Fruit fly (Drosophila melanogaster) S2 (cell line): ENCODE measurements around the gene slam.

Source experiments
- CG8478 ChIP-seq: fragments of >200 bp; optimal IDR thresholded peaks from 2 replicates; lab custom pipeline; 2018
- CTCF ChIP-seq, 2 experiments: fragments of >200 bp; optimal IDR thresholded peaks; 2 replicates each; lab custom pipeline; 2018

Gene slam

dm6 chr2L:6391469-6391868 is 19.3 kb downstream of the slam start:
- TF ChIP-seq CTCF (optimal IDR thresholded peaks at IDR 0.05; lab: Kevin White, UChicago) (peak; percentile 52 to 56), CG8478 (no peak)

dm6 chr2L:6397149-6397548 is 25.0 kb downstream of the slam start, which contains the start of gene CG42369:
CG42369 (minus strand) TSS chr2L:6397249.
- no peak for TF ChIP-seq CG8478
- no peak for TF ChIP-seq CTCF (optimal IDR thresholded peaks at IDR 0.05; lab: Kevin White, UChicago)

dm6 chr2L:6411089-6411757 is 39.0 kb downstream of the slam start, which contains the start of gene DIP-epsilon:
DIP-epsilon (minus strand) TSS chr2L:6411326.
- TF ChIP-seq CTCF (optimal IDR thresholded peaks at IDR 0.05; lab: Kevin White, UChicago), result no peak
- TF ChIP-seq CG8478, result no peak

- TF ChIP-seq CG8478, result no peak
- no peak for TF ChIP-seq CTCF (optimal IDR thresholded peaks at IDR 0.05; lab: Kevin White, UChicago)
Measured at dm6 chr2L:6411953-6412352, 39.8 kb downstream of the slam start, which contains the start of gene CG13982. CG13982 (plus strand) TSS chr2L:6412315.

dm6 chr2L:6421495-6421894 is 49.3 kb downstream of the slam start:
- TF ChIP-seq CTCF (optimal IDR thresholded peaks at IDR 0.05; lab: Kevin White, UChicago) (no peak), CG8478 (no peak)

- TF ChIP-seq CTCF (optimal IDR thresholded peaks at IDR 0.05; lab: Kevin White, UChicago) (no peak), CG8478 (no peak)
Measured at dm6 chr2L:6422488-6422887, 50.3 kb downstream of the slam start.

- TF ChIP-seq CG8478, result no peak
- no peak for TF ChIP-seq CTCF (optimal IDR thresholded peaks at IDR 0.05; lab: Kevin White, UChicago)
Measured at dm6 chr2L:6423148-6423547, 51.0 kb downstream of the slam start, which contains the start of gene Tig. Tig (minus strand) TSS chr2L:6423310.

dm6 chr2L:6424198-6424597 is 52.0 kb downstream of the slam start, which contains the start of gene Fic:
Fic (plus strand) TSS chr2L:6424336.
- TF ChIP-seq CG8478 (no peak), CTCF (optimal IDR thresholded peaks at IDR 0.05; lab: Kevin White, UChicago) (no peak)

- TF ChIP-seq CG8478 (no peak), CTCF (optimal IDR thresholded peaks at IDR 0.05; lab: Kevin White, UChicago) (no peak)
Measured at dm6 chr2L:6426329-6426728, 54.1 kb downstream of the slam start.
